Worm (Caenorhabditis elegans) whole organism, L2 larva: ENCODE results near the gene F20E11.17.

Source experiments
- F13H6.1 ChIP-seq: sonication (generic microtip); optimal IDR thresholded peaks from 2 replicates; lab custom pipeline; 2016; ENCODE audit warnings: missing genetic modification characterization, missing compliant biosample characterization
- ama-1 ChIP-seq: fragments of 150-350 bp; optimal IDR thresholded peaks from 2 replicates; lab custom pipeline; 2018; ENCODE audit warnings: inconsistent platforms
- elt-3 ChIP-seq: sonication (generic microtip); optimal IDR thresholded peaks from 2 replicates; lab custom pipeline; 2017; ENCODE audit warnings: missing biosample characterization, missing genetic modification characterization
- lin-39 ChIP-seq: fragments of 150-350 bp; optimal IDR thresholded peaks from 2 replicates; lab custom pipeline; 2014; ENCODE audit warnings: missing biosample characterization, missing genetic modification reagents, missing genetic modification characterization
- nhr-10 ChIP-seq: sonication (generic microtip); optimal IDR thresholded peaks from 2 replicates; lab custom pipeline; 2017; ENCODE audit warnings: missing biosample characterization, missing genetic modification characterization
- unc-62 ChIP-seq: fragments of 150-350 bp; optimal IDR thresholded peaks from 2 replicates; lab custom pipeline; 2014; ENCODE audit warnings: missing biosample characterization, missing genetic modification reagents, missing genetic modification characterization

- no peak for TF ChIP-seq elt-3 (tag; lab: Kevin White, UChicago)
- no peak for TF ChIP-seq lin-39
- TF ChIP-seq nhr-10 (tag; lab: Kevin White, UChicago) = no peak
- no peak for TF ChIP-seq F13H6.1 (tag; lab: Kevin White, UChicago)
- TF ChIP-seq unc-62 = no peak
- TF ChIP-seq ama-1 (lab: Kevin White, UChicago) = no peak
These were observed 9.0 kb downstream of the F20E11.17 start, which contains the start of gene srz-48 for ce11 chrV:17460061-17460460.
